Worm (Caenorhabditis elegans): ENCODE measurements around the gene C38C3.4.

Gene C38C3.4

DNA sequence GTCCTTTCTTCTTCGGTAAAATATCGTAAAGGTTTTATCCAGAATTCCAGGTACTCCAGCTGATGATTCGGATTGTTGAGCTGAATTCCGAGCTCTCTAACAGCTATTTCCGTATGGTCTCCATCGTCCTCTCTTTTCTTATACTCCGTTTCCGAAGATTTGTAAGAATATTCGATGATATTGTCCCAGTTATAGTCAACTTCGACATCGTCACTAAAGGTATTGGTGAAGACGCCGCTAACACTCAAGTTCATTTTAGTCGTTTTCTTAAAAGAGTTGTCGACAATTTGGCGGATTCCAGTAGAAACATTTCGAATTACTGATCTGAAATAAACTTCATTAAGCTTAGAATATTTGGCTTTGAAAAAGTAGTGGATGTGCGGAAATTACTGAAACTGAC lies 46.7 kb upstream of the C38C3.4 start:
- TF ChIP-seq ceh-100 (GFP tag; IDR thresholded peaks at IDR 0.05) (no peak), dpl-1 (GFP tag; optimal IDR thresholded peaks at IDR 0.05) (no peak), somi-1 (GFP tag; optimal IDR thresholded peaks at IDR 0.05) (no peak), gei-17 (GFP tag; optimal IDR thresholded peaks at IDR 0.05) (no peak), zfh-2 (GFP tag; conservative IDR thresholded peaks at IDR 0.05) (no peak), die-1 (tag; optimal IDR thresholded peaks at IDR 0.05) (no peak), rcor-1 (GFP tag; IDR thresholded peaks at IDR 0.05) (no peak)

DNA sequence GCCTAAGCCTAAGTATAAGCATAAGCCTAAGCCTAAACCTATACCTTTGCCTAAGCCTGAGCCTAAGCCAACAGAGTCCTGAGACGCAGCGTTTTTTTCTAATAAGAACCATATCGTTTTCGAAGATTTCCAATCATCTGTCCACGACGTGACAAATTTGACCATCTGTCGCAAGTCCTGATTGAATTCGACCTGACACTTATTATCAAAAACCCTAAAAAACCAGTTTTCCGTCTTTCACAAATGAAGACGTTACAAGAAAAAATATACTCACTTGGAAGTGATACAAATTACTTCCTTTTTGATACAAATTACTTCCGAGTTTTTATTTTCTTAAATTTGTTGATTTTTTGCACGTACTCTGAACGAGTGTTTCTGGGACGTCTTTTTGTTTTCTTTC lies 43.6 kb upstream of the C38C3.4 start:
- TF ChIP-seq sea-2 (GFP tag; IDR thresholded peaks at IDR 0.05): no peak
- TF ChIP-seq egl-18 (GFP tag; IDR thresholded peaks at IDR 0.05): no peak
- TF ChIP-seq let-526 (GFP tag; IDR thresholded peaks at IDR 0.05): no peak
- no peak for TF ChIP-seq K11D2.4 (GFP tag; IDR thresholded peaks at IDR 0.05)
- no peak for TF ChIP-seq nfya-2 (GFP tag; IDR thresholded peaks at IDR 0.05)
- no peak for TF ChIP-seq somi-1 (GFP tag; optimal IDR thresholded peaks at IDR 0.05)
- no peak for TF ChIP-seq him-1 (tag; optimal IDR thresholded peaks at IDR 0.05)
- TF ChIP-seq repo-1 (tag; optimal IDR thresholded peaks at IDR 0.05): no peak
- no peak for TF ChIP-seq rpc-1 (optimal IDR thresholded peaks at IDR 0.05)
- TF ChIP-seq rpc-1 (tag; optimal IDR thresholded peaks at IDR 0.05): no peak
- TF ChIP-seq attf-5 (GFP tag; optimal IDR thresholded peaks at IDR 0.05): no peak
- no peak for TF ChIP-seq aptf-2 (GFP tag; conservative IDR thresholded peaks at IDR 0.05)
- no peak for TF ChIP-seq let-607 (tag; optimal IDR thresholded peaks at IDR 0.05)
- TF ChIP-seq ceh-40 (GFP tag; IDR thresholded peaks at IDR 0.05): no peak
- no peak for TF ChIP-seq lin-54 (GFP tag; optimal IDR thresholded peaks at IDR 0.05)
- no peak for TF ChIP-seq gei-17 (GFP tag; optimal IDR thresholded peaks at IDR 0.05)
- no peak for TF ChIP-seq ztf-18 (tag; optimal IDR thresholded peaks at IDR 0.05)
- TF ChIP-seq F39B2.1 (GFP tag; IDR thresholded peaks at IDR 0.05): no peak
- no peak for TF ChIP-seq F52B5.7 (tag; optimal IDR thresholded peaks at IDR 0.05)

DNA sequence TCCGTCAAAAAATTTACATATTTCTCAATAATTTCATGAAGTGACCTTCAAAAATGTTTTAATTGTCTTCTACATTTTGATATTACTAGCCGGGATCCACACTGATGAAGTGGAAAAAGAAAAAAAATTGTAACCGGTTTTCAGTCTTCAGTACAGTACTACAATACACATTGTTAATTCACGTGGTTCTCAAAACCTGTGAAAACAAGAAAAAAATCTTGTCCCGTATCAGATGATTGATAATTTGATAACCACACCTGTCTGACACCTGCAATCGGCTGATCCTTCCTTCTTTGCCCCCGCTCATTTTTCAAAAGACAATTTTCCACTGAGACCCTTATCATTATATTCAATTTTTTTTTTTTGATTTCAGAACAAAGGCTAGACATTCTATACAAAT lies 43.0 kb upstream of the C38C3.4 start, which contains the start of gene R09B5.11:
Gene R09B5.11 (plus strand): TSS at position 374 of the 400 bp plus-strand sequence.
- no peak for TF ChIP-seq B0261.1 (tag; optimal IDR thresholded peaks at IDR 0.05)
- peak; percentile 20; the same call in 1 of the 2 replicates for TF ChIP-seq K11D2.4 (GFP tag; IDR thresholded peaks at IDR 0.05)
- TF ChIP-seq ztf-26 (tag; optimal IDR thresholded peaks at IDR 0.05): peak; percentile 29
- peak; percentile 29 for TF ChIP-seq lin-40 (tag; optimal IDR thresholded peaks at IDR 0.05)
- TF ChIP-seq ceh-91 (GFP tag; IDR thresholded peaks at IDR 0.05): no peak

DNA sequence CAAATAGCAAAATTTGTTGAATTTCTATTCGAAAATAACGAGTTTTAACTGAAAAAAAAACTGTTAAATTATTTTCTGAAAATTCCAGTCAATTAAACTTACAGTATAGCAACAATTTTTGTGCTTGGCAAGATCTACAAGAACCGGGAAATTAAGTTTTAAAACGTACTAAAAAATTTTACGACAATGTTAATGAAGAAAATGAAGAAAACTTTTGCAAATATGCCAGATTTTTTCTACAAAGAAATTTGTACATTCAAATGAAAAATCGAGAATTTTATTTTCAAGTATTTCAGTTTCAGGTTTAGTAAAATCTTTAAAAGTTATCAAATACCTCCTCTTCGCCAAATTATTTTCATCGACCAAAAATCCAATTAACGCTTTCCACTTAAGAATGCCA lies 39.8 kb upstream of the C38C3.4 start, which contains the start of gene cnc-11:
Gene cnc-11 (plus strand): TSS at position 301 of the 400 bp plus-strand sequence.
- TF ChIP-seq B0019.2 (GFP tag; conservative IDR thresholded peaks at IDR 0.05) (no peak), ztf-25 (GFP tag; IDR thresholded peaks at IDR 0.05) (no peak), rpc-1 (optimal IDR thresholded peaks at IDR 0.05) (no peak), rpc-1 (tag; optimal IDR thresholded peaks at IDR 0.05) (no peak), ceh-79 (tag; optimal IDR thresholded peaks at IDR 0.05) (no peak), tlf-1 (GFP tag; optimal IDR thresholded peaks at IDR 0.05) (no peak), snpc-3.4 (tag; optimal IDR thresholded peaks at IDR 0.05) (no peak), pbrm-1 (GFP tag; IDR thresholded peaks at IDR 0.05) (no peak), T26A5.8 (tag; optimal IDR thresholded peaks at IDR 0.05) (no peak), tbp1 (GFP tag; optimal IDR thresholded peaks at IDR 0.05) (no peak), F49E8.2 (tag; optimal IDR thresholded peaks at IDR 0.05; ENCODE audit: insufficient read depth) (no peak)

Measured in whole organism, young adult.